Worm (Caenorhabditis elegans) whole organism, L1 larva: ENCODE data around the gene Y73C8B.3.

Experiments used
- ces-1 ChIP-seq: fragments of 150-350 bp; optimal IDR thresholded peaks from 2 replicates; lab custom pipeline; 2014; ENCODE audit warnings: missing biosample characterization, missing genetic modification reagents, missing genetic modification characterization
- dpl-1 ChIP-seq, 3 experiments: fragments of 150-350 bp in 2 of 3; sonication (generic microtip) in 1 of 3; optimal IDR thresholded peaks; 2 replicates each; lab custom pipeline; 2014 to 2017; ENCODE audit warnings: missing biosample characterization in 3 of 3, missing genetic modification characterization in 3 of 3, missing genetic modification reagents in 3 of 3
- nhr-12 ChIP-seq: sonication (generic microtip); optimal IDR thresholded peaks from 2 replicates; lab custom pipeline; 2017; ENCODE audit warnings: missing biosample characterization, missing genetic modification characterization
- nhr-28 ChIP-seq: fragments of 150-350 bp; optimal IDR thresholded peaks from 2 replicates; lab custom pipeline; 2014; ENCODE audit warnings: missing biosample characterization, missing genetic modification characterization

DNA sequence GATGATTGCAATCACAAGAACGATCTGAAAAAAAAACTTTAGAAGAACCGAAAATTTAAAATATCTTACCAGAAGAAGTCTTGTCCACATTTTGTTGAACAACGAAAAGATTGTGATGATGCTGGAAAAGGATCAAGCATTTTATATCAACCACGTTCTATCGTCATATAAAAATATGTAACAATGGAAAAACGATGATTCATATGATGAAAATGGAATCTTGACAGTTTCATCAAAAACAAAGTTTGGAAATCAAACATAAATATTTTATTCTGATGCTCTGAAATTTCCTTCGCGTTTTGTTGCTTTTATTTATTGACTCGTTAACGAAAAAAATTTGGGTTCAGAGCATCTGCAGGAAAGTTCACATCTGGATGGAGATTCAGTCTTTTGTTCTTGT lies 43.6 kb upstream of the Y73C8B.3 start, which contains the start of the genes K08D9.9 and str-16:
- TF ChIP-seq nhr-28 (tag; lab: Kevin White, UChicago) (no peak), dpl-1 (GFP tag; optimal IDR thresholded peaks at IDR 0.05; lab: Kevin White, UChicago) (no peak), ces-1 (GFP tag; lab: Kevin White, UChicago) (no peak), nhr-12 (tag; lab: Kevin White, UChicago) (no peak)
